Worm (Caenorhabditis elegans): ENCODE data around the gene F32D8.2.

The F32D8.2 gene

DNA sequence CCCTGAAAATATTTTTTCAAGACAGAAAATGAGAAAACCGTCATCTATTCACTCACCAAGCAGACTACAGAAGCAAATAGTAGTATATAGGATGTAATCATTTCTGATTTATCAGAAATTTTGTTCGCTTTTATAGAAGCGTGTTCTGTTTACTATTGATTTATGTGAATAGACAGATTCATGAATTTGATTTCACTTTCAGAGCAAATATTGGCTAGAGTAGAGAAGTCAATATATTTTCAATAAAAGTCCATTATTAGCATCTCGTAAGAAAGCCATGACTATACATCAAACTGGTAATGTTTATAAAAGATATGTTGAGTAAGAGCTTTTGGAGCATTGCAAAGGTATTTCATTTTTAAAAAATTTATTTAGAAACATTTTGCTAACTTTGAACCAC, 47.6 kb downstream of the F32D8.2 start, which contains the start of gene scvp-1:
TSS of gene scvp-1 (minus strand) at position 101 of the 400 bp plus-strand sequence.
- TF ChIP-seq alr-1 (tag; optimal IDR thresholded peaks at IDR 0.05; ENCODE audit: borderline replicate concordance) (no peak), nhr-90 (tag; optimal IDR thresholded peaks at IDR 0.05; ENCODE audit: poor library complexity) (no peak), nhr-77 (tag; optimal IDR thresholded peaks at IDR 0.05) (no peak), lin-14 (GFP tag; optimal IDR thresholded peaks at IDR 0.05) (no peak), unc-86 (tag; optimal IDR thresholded peaks at IDR 0.05) (no peak), ceh-8 (GFP tag; optimal IDR thresholded peaks at IDR 0.05) (no peak), nhr-76 (tag; optimal IDR thresholded peaks at IDR 0.05) (no peak), sptf-1 (tag; optimal IDR thresholded peaks at IDR 0.05) (no peak), mep-1 (tag; optimal IDR thresholded peaks at IDR 0.05) (no peak), snpc-4 (tag; optimal IDR thresholded peaks at IDR 0.05) (no peak), zag-1 (tag; optimal IDR thresholded peaks at IDR 0.05) (no peak), skn-1 (tag; optimal IDR thresholded peaks at IDR 0.05) (no peak), snu-23 (GFP tag; optimal IDR thresholded peaks at IDR 0.05) (no peak), vab-15 (tag; optimal IDR thresholded peaks at IDR 0.05) (no peak), lin-39 (tag; optimal IDR thresholded peaks at IDR 0.05) (no peak), ets-5 (GFP tag; IDR thresholded peaks at IDR 0.05) (no peak)

- TF ChIP-seq lin-35 (GFP tag; optimal IDR thresholded peaks at IDR 0.05) (peak in 1 of 2 experiments; percentile 19), ceh-90 (tag; optimal IDR thresholded peaks at IDR 0.05) (no peak), efl-1 (optimal IDR thresholded peaks at IDR 0.05) (no peak), efl-1 (GFP tag; optimal IDR thresholded peaks at IDR 0.05 in 1 of 2) (peak in 1 of 2 experiments; percentile 43), lsy-2 (tag; optimal IDR thresholded peaks at IDR 0.05) (no peak), egl-27 (tag; optimal IDR thresholded peaks at IDR 0.05) (no peak), nhr-20 (tag; optimal IDR thresholded peaks at IDR 0.05) (peak; percentile 51), elt-2 (tag; optimal IDR thresholded peaks at IDR 0.05) (peak; percentile 89), nhr-12 (tag; optimal IDR thresholded peaks at IDR 0.05) (no peak)
These were observed 48.8 kb downstream of the F32D8.2 start, which contains the start of gene F58B4.5 for ce11 chrV:10932411-10932810. TSS of gene F58B4.5 (plus strand) at chrV:10932693.
